Worm (Caenorhabditis elegans) whole organism, L4 larva: ENCODE data around the gene ZK632.12.

ENCODE experiments used
- dve-1 ChIP-seq: sonication (generic microtip); optimal IDR thresholded peaks from 2 replicates; lab custom pipeline; 2017; ENCODE audit warnings: antibody characterized with exemption, mild to moderate bottlenecking, missing genetic modification characterization, missing compliant biosample characterization; ENCODE audit not compliant: insufficient read depth
- nhr-10 ChIP-seq: fragments of 150-350 bp; optimal IDR thresholded peaks from 2 replicates; lab custom pipeline; 2014; ENCODE audit warnings: missing biosample characterization, missing genetic modification characterization
- saeg-2 ChIP-seq: fragments of 200-800 bp; sonication (Bioruptor generic); IDR thresholded peaks from 2 replicates; pipeline ENCODE4 v1.3.6; 2022; ENCODE audit warnings: missing genetic modification reagents, missing genetic modification characterization, missing compliant biosample characterization
- snpc-4 ChIP-seq: fragments of 150-350 bp; optimal IDR thresholded peaks from 2 replicates; lab custom pipeline; 2014; ENCODE audit warnings: missing biosample characterization, missing genetic modification characterization

- no peak for TF ChIP-seq saeg-2 (GFP tag; lab: Robert Waterston, UW)
- TF ChIP-seq dve-1 = no peak
- TF ChIP-seq snpc-4 (tag; lab: Kevin White, UChicago) = no peak
- TF ChIP-seq nhr-10 (tag; lab: Kevin White, UChicago) = no peak
Observed at ce11 chrIII:9782483-9783081, 48.0 kb upstream of the ZK632.12 start, which contains the start of gene R10E11.6.
